Fruit fly (Drosophila melanogaster) whole organism, wandering third instar larva: Measurements from ENCODE around the gene CG6761.
A peak's percentile ranks its signal among the peaks of the same experiment; 100 is the strongest.

Source experiments
- Abd-B ChIP-seq: fragments of >200 bp; optimal IDR thresholded peaks from 2 replicates; lab custom pipeline; 2017; ENCODE audit warnings: missing biosample characterization, missing genetic modification characterization
- CG32264 ChIP-seq: fragments of 200-800 bp; sonication (Bioruptor generic); optimal IDR thresholded peaks from 2 replicates; lab custom pipeline; 2016; ENCODE audit warnings: missing biosample characterization, missing genetic modification characterization
- CG9705 ChIP-seq: fragments of 200-800 bp; sonication (Bioruptor generic); optimal IDR thresholded peaks from 2 replicates; lab custom pipeline; 2018; ENCODE audit warnings: missing biosample characterization, mild to moderate bottlenecking, missing genetic modification characterization
- CrebA ChIP-seq: fragments of 200-800 bp; sonication (Bioruptor generic); optimal IDR thresholded peaks from 2 replicates; lab custom pipeline; 2016; ENCODE audit warnings: missing biosample characterization, mild to moderate bottlenecking, missing genetic modification characterization, borderline replicate concordance
- Dfd ChIP-seq: fragments of >200 bp; optimal IDR thresholded peaks from 2 replicates; lab custom pipeline; 2017; ENCODE audit warnings: missing biosample characterization, missing genetic modification characterization
- Dif ChIP-seq: fragments of 200-275, 200-300 bp; sonication (Bioruptor generic); optimal IDR thresholded peaks from 2 replicates; lab custom pipeline; 2018; ENCODE audit warnings: missing biosample characterization, missing genetic modification characterization; ENCODE audit not compliant: partially characterized antibody
- GATAd ChIP-seq: sonication (Bioruptor generic); optimal IDR thresholded peaks from 2 replicates; lab custom pipeline; 2016; ENCODE audit warnings: missing biosample characterization, missing genetic modification characterization
- HLH106 ChIP-seq: fragments of 200-800 bp; optimal IDR thresholded peaks from 3 replicates; lab custom pipeline; 2019; ENCODE audit warnings: missing biosample characterization, mild to moderate bottlenecking, missing genetic modification characterization, moderate library complexity
- Hnf4 ChIP-seq: fragments of 200-800 bp; sonication (Bioruptor generic); optimal IDR thresholded peaks from 2 replicates; lab custom pipeline; 2016; ENCODE audit warnings: missing biosample characterization, mild to moderate bottlenecking, missing genetic modification characterization
- Hr78 ChIP-seq: fragments of >200 bp; optimal IDR thresholded peaks from 2 replicates; lab custom pipeline; 2017; ENCODE audit warnings: missing biosample characterization, missing genetic modification characterization
- Hr83 ChIP-seq: fragments of 200-300 bp; sonication (Bioruptor generic); optimal IDR thresholded peaks from 2 replicates; lab custom pipeline; 2016; ENCODE audit warnings: missing biosample characterization, mild to moderate bottlenecking, missing genetic modification characterization, moderate library complexity; ENCODE audit not compliant: poor library complexity, severe bottlenecking
- Jra ChIP-seq: sonication (Bioruptor generic); optimal IDR thresholded peaks from 2 replicates; lab custom pipeline; 2016; ENCODE audit warnings: missing biosample characterization, missing genetic modification characterization
- Mio ChIP-seq: sonication (Bioruptor generic); optimal IDR thresholded peaks from 2 replicates; lab custom pipeline; 2016; ENCODE audit warnings: missing biosample characterization, missing genetic modification characterization
- Myc ChIP-seq: fragments of >200 bp; optimal IDR thresholded peaks from 2 replicates; lab custom pipeline; 2017
- N ChIP-seq: fragments of >200 bp; optimal IDR thresholded peaks from 2 replicates; lab custom pipeline; 2018; ENCODE audit warnings: missing biosample characterization, missing external identifiers, missing genetic modification characterization
- OdsH ChIP-seq: fragments of 200-800 bp; sonication (Bioruptor generic); optimal IDR thresholded peaks from 2 replicates; lab custom pipeline; 2016; ENCODE audit warnings: missing biosample characterization, mild to moderate bottlenecking, missing genetic modification characterization
- Rel ChIP-seq, 2 experiments: fragments of 200-800 bp; sonication (Bioruptor generic) in 1 of 2; optimal IDR thresholded peaks; 2 replicates in 1 of 2; 3 replicates in 1 of 2; lab custom pipeline; 2016 to 2019; ENCODE audit warnings: mild to moderate bottlenecking in 2 of 2, missing biosample characterization in 2 of 2, missing genetic modification characterization in 2 of 2, moderate library complexity in 1 of 2
- Sp1 ChIP-seq: fragments of 200-800 bp; sonication (Bioruptor generic); optimal IDR thresholded peaks from 3 replicates; lab custom pipeline; 2019; ENCODE audit warnings: missing biosample characterization, mild to moderate bottlenecking, missing genetic modification characterization, moderate library complexity
- Vsx2 ChIP-seq: fragments of 200-300, 225-300 bp; sonication (Bioruptor generic); optimal IDR thresholded peaks from 2 replicates; lab custom pipeline; 2018; ENCODE audit warnings: missing biosample characterization, missing genetic modification characterization; ENCODE audit not compliant: partially characterized antibody
- br ChIP-seq: fragments of 200-800 bp; sonication (Bioruptor generic); optimal IDR thresholded peaks from 2 replicates; lab custom pipeline; 2016; ENCODE audit warnings: missing biosample characterization, missing genetic modification characterization
- brk ChIP-seq: fragments of 200-800 bp; sonication (Bioruptor generic); optimal IDR thresholded peaks from 2 replicates; lab custom pipeline; 2016; ENCODE audit warnings: missing biosample characterization, mild to moderate bottlenecking, missing genetic modification characterization
- dl ChIP-seq, 2 experiments: fragments of 175-275, 200-275 bp in 1 of 2; fragments of 200-275 bp in 1 of 2; sonication (Bioruptor generic); optimal IDR thresholded peaks; lab custom pipeline; 2018; ENCODE audit warnings: mild to moderate bottlenecking in 2 of 2, missing biosample characterization in 2 of 2, missing genetic modification characterization in 2 of 2, moderate library complexity in 2 of 2; ENCODE audit not compliant: partially characterized antibody in 2 of 2, insufficient read depth in 1 of 2
- dmrt93B ChIP-seq: fragments of 200-800 bp; sonication (Bioruptor generic); optimal IDR thresholded peaks from 2 replicates; lab custom pipeline; 2018; ENCODE audit warnings: missing biosample characterization, mild to moderate bottlenecking, missing genetic modification characterization
- dsf ChIP-seq: sonication (Bioruptor generic); optimal IDR thresholded peaks from 2 replicates; lab custom pipeline; 2016; ENCODE audit warnings: missing biosample characterization, missing genetic modification characterization, borderline replicate concordance
- ey ChIP-seq: fragments of 200-800 bp; sonication (Bioruptor generic); optimal IDR thresholded peaks from 2 replicates; lab custom pipeline; 2016; ENCODE audit warnings: missing biosample characterization, missing genetic modification characterization
- foxo ChIP-seq, 2 experiments: fragments of 200-800 bp; sonication (Bioruptor generic); optimal IDR thresholded peaks; 2 replicates in 1 of 2; 3 replicates in 1 of 2; lab custom pipeline; 2016 to 2017; ENCODE audit warnings: missing biosample characterization in 2 of 2, missing genetic modification characterization in 2 of 2
- fru ChIP-seq: fragments of 200-800 bp; sonication (Bioruptor generic); optimal IDR thresholded peaks from 3 replicates; lab custom pipeline; 2016; ENCODE audit warnings: missing biosample characterization, mild to moderate bottlenecking, missing genetic modification characterization
- h ChIP-seq: fragments of 200-800 bp; sonication (Bioruptor generic); optimal IDR thresholded peaks from 3 replicates; lab custom pipeline; 2016; ENCODE audit warnings: missing biosample characterization, mild to moderate bottlenecking, missing genetic modification characterization
- jim ChIP-seq: fragments of 175-275, 200-325 bp; sonication (Bioruptor generic); optimal IDR thresholded peaks from 2 replicates; lab custom pipeline; 2016; ENCODE audit warnings: missing biosample characterization, mild to moderate bottlenecking, missing genetic modification characterization
- lola ChIP-seq: fragments of >200 bp; optimal IDR thresholded peaks from 2 replicates; lab custom pipeline; 2017; ENCODE audit warnings: missing biosample characterization, missing genetic modification characterization
- pan ChIP-seq: fragments of >200 bp; optimal IDR thresholded peaks from 2 replicates; lab custom pipeline; 2017
- psq ChIP-seq: fragments of 200-800 bp; sonication (Bioruptor generic); optimal IDR thresholded peaks from 3 replicates; lab custom pipeline; 2017; ENCODE audit warnings: missing biosample characterization, mild to moderate bottlenecking, missing genetic modification characterization, moderate library complexity
- rgr ChIP-seq: fragments of 200-800 bp; sonication (Bioruptor generic); optimal IDR thresholded peaks from 3 replicates; lab custom pipeline; 2016; ENCODE audit warnings: missing biosample characterization, mild to moderate bottlenecking, missing genetic modification characterization
- sage ChIP-seq: fragments of 200-800 bp; sonication (Bioruptor generic); optimal IDR thresholded peaks from 2 replicates; lab custom pipeline; 2016; ENCODE audit warnings: missing biosample characterization, mild to moderate bottlenecking, missing genetic modification characterization
- sv ChIP-seq: fragments of 200-800 bp; sonication (Bioruptor generic); optimal IDR thresholded peaks from 3 replicates; lab custom pipeline; 2016; ENCODE audit warnings: missing biosample characterization, missing genetic modification characterization
- tai ChIP-seq: sonication (Bioruptor generic); optimal IDR thresholded peaks from 2 replicates; lab custom pipeline; 2016; ENCODE audit warnings: missing biosample characterization, missing genetic modification characterization
- usp ChIP-seq: fragments of >200 bp; optimal IDR thresholded peaks from 2 replicates; lab custom pipeline; 2017; ENCODE audit warnings: missing biosample characterization, missing genetic modification characterization
- woc ChIP-seq: sonication (Bioruptor generic); optimal IDR thresholded peaks from 2 replicates; lab custom pipeline; 2016; ENCODE audit warnings: missing biosample characterization, mild to moderate bottlenecking, missing genetic modification characterization

Gene CG6761

dm6 chr3L:9696650-9697526, 6.5 kb downstream of the CG6761 start, which contains the start of gene Prps:
Prps (minus strand) TSS chr3L:9696700.
- no peak for TF ChIP-seq N (GFP tag; lab: Kevin White, UChicago)
- peak; percentile 46 to 70 for TF ChIP-seq dl (GFP tag; optimal IDR thresholded peaks at IDR 0.05; lab: Kevin White, UChicago; ENCODE audit: insufficient read depth in 1 of 2, partially characterized antibody in 2 of 2)
- TF ChIP-seq rgr: peak; percentile 87
- TF ChIP-seq lola: no peak
- TF ChIP-seq dmrt93B (GFP tag; lab: Kevin White, UChicago): no peak
- TF ChIP-seq sv: peak; percentile 23
- TF ChIP-seq foxo (GFP tag; optimal IDR thresholded peaks at IDR 0.05; lab: Kevin White, UChicago): peak; percentile 47 to 90
- no peak for TF ChIP-seq Vsx2 (GFP tag; lab: Kevin White, UChicago)
- TF ChIP-seq sage (GFP tag; lab: Kevin White, UChicago): peak; percentile 78
- peak; percentile 83 for TF ChIP-seq HLH106 (tag; lab: Kevin White, UChicago)
- peak; percentile 45 for TF ChIP-seq jim
- peak; percentile 74 for TF ChIP-seq Hr83 (GFP tag; lab: Kevin White, UChicago)
- no peak for TF ChIP-seq Mio (GFP tag; lab: Kevin White, UChicago)
- TF ChIP-seq brk (GFP tag; lab: Kevin White, UChicago): peak; percentile 91
- no peak for TF ChIP-seq pan (lab: Kevin White, UChicago)
- peak; percentile 67 for TF ChIP-seq Jra (GFP tag; lab: Kevin White, UChicago)
- TF ChIP-seq CG32264 (GFP tag; lab: Kevin White, UChicago): peak; percentile 16
- TF ChIP-seq OdsH: peak; percentile 86
- TF ChIP-seq br: peak; percentile 91
- no peak for TF ChIP-seq GATAd (GFP tag; lab: Kevin White, UChicago)
- TF ChIP-seq tai (GFP tag; lab: Kevin White, UChicago): no peak
- no peak for TF ChIP-seq Myc (lab: Kevin White, UChicago)
- TF ChIP-seq fru: peak; percentile 85
- TF ChIP-seq Rel (GFP tag; optimal IDR thresholded peaks at IDR 0.05; lab: Kevin White, UChicago): peak; percentile 67
- TF ChIP-seq Rel (tag; optimal IDR thresholded peaks at IDR 0.05; lab: Kevin White, UChicago): peak; percentile 74
- TF ChIP-seq Hnf4 (GFP tag; lab: Kevin White, UChicago): no peak
- peak; percentile 92 for TF ChIP-seq h (GFP tag; lab: Kevin White, UChicago)
- TF ChIP-seq psq (GFP tag; lab: Kevin White, UChicago): peak; percentile 90
- TF ChIP-seq CG9705 (GFP tag; lab: Kevin White, UChicago): peak; percentile 75
- no peak for TF ChIP-seq Hr78 (GFP tag; lab: Kevin White, UChicago)
- TF ChIP-seq Dfd (GFP tag; lab: Kevin White, UChicago): no peak
- TF ChIP-seq CrebA: no peak
- peak; percentile 66 for TF ChIP-seq Dif (GFP tag; lab: Kevin White, UChicago)
- peak; percentile 99 for TF ChIP-seq woc (GFP tag; lab: Kevin White, UChicago)
- peak; percentile 85 for TF ChIP-seq Sp1 (GFP tag; lab: Kevin White, UChicago)
- no peak for TF ChIP-seq usp (GFP tag; lab: Kevin White, UChicago)
- peak; percentile 82 for TF ChIP-seq ey
- no peak for TF ChIP-seq Abd-B
- no peak for TF ChIP-seq dsf (GFP tag; lab: Kevin White, UChicago)

- TF ChIP-seq OdsH (peak; percentile 15), HLH106 (tag; lab: Kevin White, UChicago) (no peak), GATAd (GFP tag; lab: Kevin White, UChicago) (no peak), Jra (GFP tag; lab: Kevin White, UChicago) (peak; percentile 23), brk (GFP tag; lab: Kevin White, UChicago) (peak; percentile 52), sv (peak; percentile 2), fru (peak; percentile 25), rgr (peak; percentile 13), foxo (GFP tag; optimal IDR thresholded peaks at IDR 0.05; lab: Kevin White, UChicago) (peak in 1 of 2 experiments; percentile 35), CG32264 (GFP tag; lab: Kevin White, UChicago) (no peak)
- TF ChIP-seq, all 38 proteins: peak for 7
These were observed 7.7 kb downstream of the CG6761 start for dm6 chr3L:9695647-9696046.
